Worm (Caenorhabditis elegans): Measurements from ENCODE around the gene glc-4.
A peak's percentile ranks its signal among the peaks of the same experiment; 100 is the strongest.

glc-4 gene

DNA sequence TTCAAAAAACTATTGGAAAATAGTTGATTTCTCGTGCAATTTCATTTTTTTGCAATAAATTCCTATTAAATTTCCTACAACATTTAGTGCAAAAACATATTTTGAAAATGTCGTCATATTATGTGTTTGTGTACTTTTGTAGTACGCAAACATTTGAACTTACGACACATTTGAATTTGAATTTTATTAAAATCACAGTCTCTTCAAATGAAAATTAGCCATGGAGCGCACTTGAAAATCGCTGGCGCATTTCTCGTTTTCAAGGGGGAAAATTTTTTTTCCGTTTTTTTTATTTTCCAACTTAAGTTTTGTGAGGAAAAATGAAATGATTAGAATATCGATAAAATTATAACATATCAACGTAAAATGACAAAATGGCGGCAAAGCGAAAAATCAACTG, 27.2 kb downstream of the glc-4 start (continued):
- TF ChIP-seq him-1 (tag; optimal IDR thresholded peaks at IDR 0.05): peak; percentile 75
- peak in 1 of 3 experiments; percentile 76 for TF ChIP-seq lin-35 (GFP tag; optimal IDR thresholded peaks at IDR 0.05)
- no peak for TF ChIP-seq nhr-27 (tag; optimal IDR thresholded peaks at IDR 0.05)
- peak; percentile 61 for TF ChIP-seq F33H1.4 (GFP tag; IDR thresholded peaks at IDR 0.05)
- peak; percentile 73 for TF ChIP-seq snpc-1.3 (tag; optimal IDR thresholded peaks at IDR 0.05; ENCODE audit: insufficient read depth)
- TF ChIP-seq T07F8.4 (tag; optimal IDR thresholded peaks at IDR 0.05): no peak
- peak; percentile 53; the same call in 1 of the 2 replicates for TF ChIP-seq hmg-1.2 (GFP tag; IDR thresholded peaks at IDR 0.05)
- peak; percentile 61 for TF ChIP-seq B0019.2 (GFP tag; conservative IDR thresholded peaks at IDR 0.05)
- TF ChIP-seq K12H6.12 (tag; optimal IDR thresholded peaks at IDR 0.05): no peak
- peak; percentile 85 for TF ChIP-seq lin-54 (GFP tag; optimal IDR thresholded peaks at IDR 0.05)
- TF ChIP-seq attf-5 (GFP tag; optimal IDR thresholded peaks at IDR 0.05): peak; percentile 68
- TF ChIP-seq unc-62 (GFP tag; optimal IDR thresholded peaks at IDR 0.05): no peak
- TF ChIP-seq fkh-3 (tag; optimal IDR thresholded peaks at IDR 0.05): no peak
- TF ChIP-seq sdz-38 (tag; optimal IDR thresholded peaks at IDR 0.05): no peak
- TF ChIP-seq cebp-2 (GFP tag; IDR thresholded peaks at IDR 0.05): no peak
- TF ChIP-seq tbp1 (GFP tag; optimal IDR thresholded peaks at IDR 0.05): no peak
- no peak for TF ChIP-seq pbrm-1 (GFP tag; IDR thresholded peaks at IDR 0.05)
- no peak for TF ChIP-seq C06A6.2 (GFP tag; conservative IDR thresholded peaks at IDR 0.05)
- peak; percentile 45 for TF ChIP-seq efl-1 (GFP tag; optimal IDR thresholded peaks at IDR 0.05)
- TF ChIP-seq T26A5.8 (tag; optimal IDR thresholded peaks at IDR 0.05): no peak
- TF ChIP-seq mxl-1 (tag; optimal IDR thresholded peaks at IDR 0.05): no peak
- TF ChIP-seq sptf-2 (GFP tag; optimal IDR thresholded peaks at IDR 0.05): no peak
- TF ChIP-seq B0336.3 (GFP tag; IDR thresholded peaks at IDR 0.05): no peak

DNA sequence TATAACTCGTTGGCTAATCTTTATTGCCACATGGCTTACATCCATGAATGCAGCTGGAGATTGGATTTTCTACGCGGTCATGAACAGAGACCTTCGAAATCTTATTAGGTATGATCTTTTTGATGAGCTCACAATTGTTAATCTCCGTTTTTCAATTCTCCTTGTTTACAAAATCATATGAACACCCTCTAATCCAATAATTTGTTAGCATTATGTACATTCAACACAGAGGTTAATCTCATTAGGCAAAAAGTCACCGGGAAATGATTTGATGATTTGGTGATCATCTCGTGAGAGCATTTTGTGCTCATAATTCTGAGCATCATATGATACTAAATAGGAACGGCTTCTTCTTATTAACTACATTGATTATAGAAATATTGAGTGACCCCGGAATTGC, 28.5 kb downstream of the glc-4 start:
- TF ChIP-seq gei-17 (GFP tag; optimal IDR thresholded peaks at IDR 0.05) (no peak), madf-10 (tag; optimal IDR thresholded peaks at IDR 0.05) (no peak), somi-1 (GFP tag; optimal IDR thresholded peaks at IDR 0.05) (no peak), ama-1 (optimal IDR thresholded peaks at IDR 0.05) (no peak), ama-1 (GFP tag; optimal IDR thresholded peaks at IDR 0.05) (no peak), B0035.1 (tag; optimal IDR thresholded peaks at IDR 0.05) (no peak), snpc-4 (GFP tag; optimal IDR thresholded peaks at IDR 0.05) (no peak), snpc-4 (tag; optimal IDR thresholded peaks at IDR 0.05) (no peak), attf-5 (GFP tag; optimal IDR thresholded peaks at IDR 0.05) (no peak), lsy-27 (tag; optimal IDR thresholded peaks at IDR 0.05; ENCODE audit: borderline replicate concordance, insufficient read depth) (no peak), ekl-4 (GFP tag; IDR thresholded peaks at IDR 0.05) (no peak), mel-28 (tag; optimal IDR thresholded peaks at IDR 0.05; ENCODE audit: borderline replicate concordance) (no peak)

DNA sequence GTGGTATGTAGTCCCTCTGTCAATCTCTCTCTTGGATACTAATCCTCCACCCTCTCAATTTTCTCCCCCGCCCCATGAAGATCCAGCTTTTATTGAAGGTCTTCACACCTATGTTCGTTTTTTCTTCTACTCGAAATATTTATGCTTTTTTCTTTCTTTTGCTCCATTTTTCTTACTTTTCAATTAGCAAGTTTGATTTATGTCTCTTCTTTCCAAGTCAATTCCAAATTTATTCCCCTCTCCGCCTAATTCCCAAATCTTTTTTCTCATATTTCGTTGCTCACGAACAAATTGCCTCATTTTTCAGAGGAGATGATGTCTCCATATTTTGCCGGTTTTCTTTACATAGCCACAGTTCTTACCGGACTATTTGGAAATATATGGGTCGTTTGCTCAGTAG, 30.4 kb downstream of the glc-4 start, which contains the start of gene npr-31:
Gene npr-31 (plus strand): TSS at position 301 of the 400 bp plus-strand sequence.
- TF ChIP-seq dox-1 (GFP tag; IDR thresholded peaks at IDR 0.05) (no peak), Y53G8AR.9 (GFP tag; conservative IDR thresholded peaks at IDR 0.05) (no peak), ZK185.1 (tag; optimal IDR thresholded peaks at IDR 0.05; ENCODE audit: poor library complexity, severe bottlenecking) (no peak), madf-3 (GFP tag; IDR thresholded peaks at IDR 0.05) (no peak), ztf-25 (GFP tag; IDR thresholded peaks at IDR 0.05) (no peak), lsl-1 (GFP tag; optimal IDR thresholded peaks at IDR 0.05) (no peak), ccch-3 (GFP tag; optimal IDR thresholded peaks at IDR 0.05) (no peak), F57C9.4 (tag; optimal IDR thresholded peaks at IDR 0.05) (no peak), ama-1 (optimal IDR thresholded peaks at IDR 0.05) (no peak), ama-1 (GFP tag; optimal IDR thresholded peaks at IDR 0.05) (no peak), dpl-1 (GFP tag; optimal IDR thresholded peaks at IDR 0.05) (no peak), lag-1 (GFP tag; IDR thresholded peaks at IDR 0.05) (no peak), ztf-26 (tag; optimal IDR thresholded peaks at IDR 0.05) (no peak), lin-26 (GFP tag; IDR thresholded peaks at IDR 0.05) (no peak), snpc-3.4 (tag; optimal IDR thresholded peaks at IDR 0.05) (no peak), sea-2 (GFP tag; IDR thresholded peaks at IDR 0.05) (no peak), rpc-1 (optimal IDR thresholded peaks at IDR 0.05) (no peak), rpc-1 (tag; optimal IDR thresholded peaks at IDR 0.05) (no peak)

Data from whole organism, young adult.